Fruit fly (Drosophila melanogaster): ENCODE measurements around the gene yip2.

Gene yip2

DNA sequence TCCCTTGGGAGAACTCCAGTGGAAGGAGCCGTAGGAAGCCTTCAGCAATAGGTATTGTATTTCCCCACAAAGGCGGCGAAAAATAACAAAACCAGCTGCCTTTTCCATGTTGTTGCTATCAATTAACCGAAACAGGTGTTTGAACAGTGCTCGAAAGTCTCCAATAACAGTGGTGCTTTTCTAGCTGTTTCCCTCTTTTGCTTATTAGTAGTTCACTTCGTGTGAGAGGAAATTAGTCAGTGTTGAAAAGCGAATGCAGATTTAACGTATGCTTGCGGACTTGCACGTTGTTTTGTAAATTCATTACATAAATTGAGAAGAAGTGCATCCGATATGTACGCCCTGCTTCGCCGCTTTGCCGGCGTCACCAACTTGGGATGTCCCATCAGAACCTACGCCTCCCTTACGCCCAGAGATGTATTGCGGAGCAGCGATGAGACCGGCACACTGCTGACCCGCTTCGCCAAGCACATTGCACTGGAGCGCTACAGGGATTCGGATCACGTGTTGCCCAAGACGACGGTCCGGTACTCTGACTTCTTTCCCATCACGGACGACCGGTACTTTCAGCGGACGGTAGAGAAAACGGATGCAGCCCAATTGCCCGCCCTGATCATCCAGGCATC lies 23.7 kb downstream of the yip2 start, which contains the start of the genes Datp and CG4619 (continued):
- TF ChIP-seq pzg (GFP tag; optimal IDR thresholded peaks at IDR 0.05) = peak; percentile 79
- no peak for TF ChIP-seq CG7372 (GFP tag; IDR thresholded peaks at IDR 0.05)
- TF ChIP-seq E2f2 (GFP tag; IDR thresholded peaks at IDR 0.05) = peak; percentile 32; the same call in 1 of the 2 replicates
- TF ChIP-seq NFAT (GFP tag; IDR thresholded peaks at IDR 0.05) = peak; percentile 76
- peak; percentile 30 for TF ChIP-seq CG7987 (GFP tag; optimal IDR thresholded peaks at IDR 0.05)
- TF ChIP-seq knrl (GFP tag; IDR thresholded peaks at IDR 0.05; ENCODE audit: partially characterized antibody) = 0 out of 3 replicates have a peak, but pooled peaks have one; percentile 24
- TF ChIP-seq CG1647 (GFP tag; optimal IDR thresholded peaks at IDR 0.05) = peak; percentile 21
- no peak for TF ChIP-seq cwo (GFP tag; optimal IDR thresholded peaks at IDR 0.05)
- TF ChIP-seq CG2712 (tag; optimal IDR thresholded peaks at IDR 0.05) = peak; percentile 16
- no peak for TF ChIP-seq sim (GFP tag; IDR thresholded peaks at IDR 0.05)
- peak; percentile 50 for TF ChIP-seq CG12942 (GFP tag; optimal IDR thresholded peaks at IDR 0.05)
- 0 out of 2 replicates have a peak, but pooled peaks have one; percentile 9 for TF ChIP-seq H2.0 (GFP tag; IDR thresholded peaks at IDR 0.05)
- TF ChIP-seq Dad (GFP tag; optimal IDR thresholded peaks at IDR 0.05) = peak; percentile 50
- TF ChIP-seq BEAF-32 (GFP tag; optimal IDR thresholded peaks at IDR 0.05) = peak; percentile 23
- peak; percentile 64 for TF ChIP-seq lab (GFP tag; optimal IDR thresholded peaks at IDR 0.05)
- TF ChIP-seq lilli (GFP tag; optimal IDR thresholded peaks at IDR 0.05) = peak; percentile 51
- TF ChIP-seq nmo (GFP tag; optimal IDR thresholded peaks at IDR 0.05) = peak; percentile 20
- TF ChIP-seq sc (optimal IDR thresholded peaks at IDR 0.05) = no peak
- TF ChIP-seq sc (GFP tag; optimal IDR thresholded peaks at IDR 0.05) = no peak
- TF ChIP-seq CG11456 (GFP tag; IDR thresholded peaks at IDR 0.05) = peak; percentile 74
- peak; percentile 83 for TF ChIP-seq CG3847 (GFP tag; IDR thresholded peaks at IDR 0.05)
- peak; percentile 66 for TF ChIP-seq HmgD (GFP tag; optimal IDR thresholded peaks at IDR 0.05)
- no peak for TF ChIP-seq org-1 (GFP tag; optimal IDR thresholded peaks at IDR 0.05)
- peak; percentile 21 for TF ChIP-seq lbe (GFP tag; optimal IDR thresholded peaks at IDR 0.05)
- peak; percentile 48 for TF ChIP-seq Bdp1 (GFP tag; optimal IDR thresholded peaks at IDR 0.05)
- peak; percentile 68 for TF ChIP-seq YL-1 (GFP tag; optimal IDR thresholded peaks at IDR 0.05)
- no peak for TF ChIP-seq fru (optimal IDR thresholded peaks at IDR 0.05)
- no peak for TF ChIP-seq CG6654 (GFP tag; optimal IDR thresholded peaks at IDR 0.05)
- TF ChIP-seq Hr51 (GFP tag; optimal IDR thresholded peaks at IDR 0.05) = no peak
- peak; percentile 19 for TF ChIP-seq zf30C (GFP tag; optimal IDR thresholded peaks at IDR 0.05)
- TF ChIP-seq dysf (GFP tag; IDR thresholded peaks at IDR 0.05) = peak; percentile 55; the same call in 2 of the 3 replicates
- peak; percentile 61 for TF ChIP-seq Elba2 (GFP tag; optimal IDR thresholded peaks at IDR 0.05)
- peak; percentile 54 for TF ChIP-seq caup (GFP tag; optimal IDR thresholded peaks at IDR 0.05; ENCODE audit: severe bottlenecking)
- no peak for TF ChIP-seq odd (GFP tag; optimal IDR thresholded peaks at IDR 0.05)
- TF ChIP-seq Aef1 (GFP tag; IDR thresholded peaks at IDR 0.05) = peak; percentile 59; the same call in 2 of the 3 replicates
- peak; percentile 97 for TF ChIP-seq CG15514 (GFP tag; optimal IDR thresholded peaks at IDR 0.05)
- peak; percentile 32 for TF ChIP-seq CG13624 (GFP tag; optimal IDR thresholded peaks at IDR 0.05)
- peak; percentile 56 for TF ChIP-seq CG17912 (GFP tag; optimal IDR thresholded peaks at IDR 0.05)
- TF ChIP-seq CG9817 (tag; optimal IDR thresholded peaks at IDR 0.05) = peak; percentile 39
- peak; percentile 28 for TF ChIP-seq CG8089 (GFP tag; optimal IDR thresholded peaks at IDR 0.05)
- peak; percentile 6 for TF ChIP-seq Jarid2 (GFP tag; optimal IDR thresholded peaks at IDR 0.05)
- TF ChIP-seq CG34422 (GFP tag; IDR thresholded peaks at IDR 0.05) = peak; percentile 85; the same call in 2 of the 3 replicates
- peak; percentile 6 for TF ChIP-seq CG10979 (tag; optimal IDR thresholded peaks at IDR 0.05)
- TF ChIP-seq phol (tag; optimal IDR thresholded peaks at IDR 0.05) = peak; percentile 39
- no peak for TF ChIP-seq CG16813 (GFP tag; IDR thresholded peaks at IDR 0.05; ENCODE audit: partially characterized antibody)
- TF ChIP-seq exex (tag; optimal IDR thresholded peaks at IDR 0.05) = peak; percentile 77
- peak; percentile 63 for TF ChIP-seq mam (GFP tag; optimal IDR thresholded peaks at IDR 0.05)
- TF ChIP-seq fd3F (GFP tag; optimal IDR thresholded peaks at IDR 0.05) = no peak
- no peak for TF ChIP-seq CG6272 (GFP tag; IDR thresholded peaks at IDR 0.05)

Data from whole organism, embryonic.